Worm (Caenorhabditis elegans) whole organism, L4 larva: ENCODE measurements around the gene spe-27.

Source experiments
- F10B5.3 ChIP-seq: sonication (generic microtip); optimal IDR thresholded peaks from 2 replicates; lab custom pipeline; 2016; ENCODE audit warnings: mild to moderate bottlenecking, missing genetic modification characterization, missing compliant biosample characterization
- F37D6.2 ChIP-seq: sonication (generic microtip); optimal IDR thresholded peaks from 2 replicates; lab custom pipeline; 2016; ENCODE audit warnings: mild to moderate bottlenecking, missing genetic modification characterization, missing compliant biosample characterization
- F44E2.7 ChIP-seq: fragments of 200-800 bp; sonication (Bioruptor generic); IDR thresholded peaks from 2 replicates; pipeline ENCODE4 v2.1.2; 2022; ENCODE audit warnings: missing genetic modification characterization, missing compliant biosample characterization
- F49E8.2 ChIP-seq: sonication (generic microtip); optimal IDR thresholded peaks from 2 replicates; lab custom pipeline; 2016; ENCODE audit warnings: missing compliant biosample characterization, mild to moderate bottlenecking, missing genetic modification characterization, borderline replicate concordance
- R02D3.7 ChIP-seq: fragments of 150-350 bp; sonication (generic microtip); optimal IDR thresholded peaks from 3 replicates; lab custom pipeline; 2014; ENCODE audit warnings: missing biosample characterization, missing genetic modification characterization
- Y48G9A.11 ChIP-seq: fragments of 200-800 bp; sonication (Bioruptor generic); IDR thresholded peaks from 2 replicates; pipeline ENCODE4 v1.3.6; 2022; ENCODE audit warnings: missing genetic modification reagents, missing genetic modification characterization, missing compliant biosample characterization
- aly-2 ChIP-seq: sonication (generic microtip); optimal IDR thresholded peaks from 2 replicates; lab custom pipeline; 2018; ENCODE audit warnings: missing biosample characterization, missing genetic modification characterization
- attf-4 ChIP-seq: sonication (generic microtip); optimal IDR thresholded peaks from 3 replicates; lab custom pipeline; 2017; ENCODE audit warnings: missing biosample characterization, missing genetic modification characterization
- ceh-28 ChIP-seq: fragments of 150-350 bp; optimal IDR thresholded peaks from 2 replicates; lab custom pipeline; 2014; ENCODE audit warnings: missing biosample characterization, missing genetic modification reagents, missing genetic modification characterization
- ceh-32 ChIP-seq: sonication (generic microtip); optimal IDR thresholded peaks from 2 replicates; lab custom pipeline; 2016; ENCODE audit warnings: mild to moderate bottlenecking, missing genetic modification characterization, missing compliant biosample characterization; ENCODE audit not compliant: poor library complexity
- ceh-44 ChIP-seq: fragments of 200-800 bp; sonication (Bioruptor generic); IDR thresholded peaks from 2 replicates; pipeline ENCODE4 v1.3.6; 2022; ENCODE audit warnings: missing genetic modification reagents, missing genetic modification characterization, missing compliant biosample characterization
- ctbp-1 ChIP-seq: fragments of 200-800 bp; sonication (Bioruptor generic); IDR thresholded peaks from 2 replicates; pipeline ENCODE4 v1.3.6; 2022; ENCODE audit warnings: missing genetic modification reagents, missing genetic modification characterization, missing compliant biosample characterization
- daf-8 ChIP-seq: fragments of 200-800 bp; sonication (Bioruptor generic); IDR thresholded peaks from 2 replicates; pipeline ENCODE4 v1.3.6; 2022; ENCODE audit warnings: missing genetic modification characterization, missing compliant biosample characterization
- dpl-1 ChIP-seq: fragments of 150-350 bp; optimal IDR thresholded peaks from 2 replicates; lab custom pipeline; 2014; ENCODE audit warnings: missing biosample characterization, missing genetic modification reagents, missing genetic modification characterization
- fos-1 ChIP-seq: fragments of 150-350 bp; optimal IDR thresholded peaks from 2 replicates; lab custom pipeline; 2014; ENCODE audit warnings: missing biosample characterization, missing genetic modification characterization
- gei-8 ChIP-seq: fragments of 200-800 bp; sonication (Bioruptor generic); optimal IDR thresholded peaks from 2 replicates; lab custom pipeline; 2018; ENCODE audit warnings: mild to moderate bottlenecking, missing genetic modification characterization, missing compliant biosample characterization
- hif-1 ChIP-seq, 2 experiments: sonication (generic microtip); optimal IDR thresholded peaks; 2 replicates each; lab custom pipeline; 2016 to 2017; ENCODE audit warnings: missing compliant biosample characterization in 2 of 2, missing genetic modification characterization in 2 of 2, missing genetic modification reagents in 2 of 2, missing genotype in 2 of 2, mild to moderate bottlenecking in 1 of 2
- hlh-30 ChIP-seq: sonication (generic microtip); optimal IDR thresholded peaks from 2 replicates; lab custom pipeline; 2017; ENCODE audit warnings: antibody characterized with exemption, mild to moderate bottlenecking, missing genetic modification characterization, missing compliant biosample characterization; ENCODE audit not compliant: insufficient read depth
- lin-15B ChIP-seq: fragments of 150-350 bp; sonication (generic microtip); optimal IDR thresholded peaks from 3 replicates; lab custom pipeline; 2014; ENCODE audit warnings: missing biosample characterization, missing genetic modification characterization
- lin-29 ChIP-seq: fragments of 200-800 bp; sonication (Bioruptor generic); IDR thresholded peaks from 2 replicates; pipeline ENCODE4 v1.3.6; 2022; ENCODE audit warnings: missing genetic modification reagents, missing genetic modification characterization, missing compliant biosample characterization
- lin-38 ChIP-seq: fragments of 200-800 bp; sonication (Bioruptor generic); IDR thresholded peaks from 2 replicates; pipeline ENCODE4 v1.3.6; 2022; ENCODE audit warnings: missing genetic modification reagents, missing genetic modification characterization, missing compliant biosample characterization
- lsy-2 ChIP-seq, 2 experiments: fragments of 150-350 bp in 1 of 2; sonication (generic microtip) in 1 of 2; optimal IDR thresholded peaks; 2 replicates each; lab custom pipeline; 2014 to 2017; ENCODE audit warnings: missing biosample characterization in 2 of 2, missing genetic modification characterization in 2 of 2
- madf-5 ChIP-seq, 2 experiments: fragments of 200-800 bp; sonication (Bioruptor generic); IDR thresholded peaks; 2 replicates each; pipeline ENCODE4 v1.3.6; 2022; ENCODE audit warnings: missing compliant biosample characterization in 2 of 2, missing genetic modification characterization in 2 of 2
- mdt-29 ChIP-seq: fragments of 200-800 bp; sonication (Bioruptor generic); IDR thresholded peaks from 2 replicates; pipeline ENCODE4 v1.3.6; 2022; ENCODE audit warnings: missing genetic modification reagents, missing genetic modification characterization, missing compliant biosample characterization
- mep-1 ChIP-seq: fragments of 150-350 bp; sonication (generic microtip); optimal IDR thresholded peaks from 3 replicates; lab custom pipeline; 2014; ENCODE audit warnings: missing biosample characterization, missing genetic modification characterization
- mes-2 ChIP-seq: sonication (generic microtip); optimal IDR thresholded peaks from 2 replicates; lab custom pipeline; 2016; ENCODE audit warnings: missing genotype, mild to moderate bottlenecking, missing genetic modification characterization, missing compliant biosample characterization; ENCODE audit not compliant: poor library complexity, severe bottlenecking
- nhr-10 ChIP-seq: fragments of 150-350 bp; optimal IDR thresholded peaks from 2 replicates; lab custom pipeline; 2014; ENCODE audit warnings: missing biosample characterization, missing genetic modification characterization
- nhr-11 ChIP-seq: fragments of 150-350 bp; optimal IDR thresholded peaks from 2 replicates; lab custom pipeline; 2014; ENCODE audit warnings: missing biosample characterization, missing genetic modification characterization
- nhr-111 ChIP-seq: fragments of 200-800 bp; sonication (Bioruptor generic); optimal IDR thresholded peaks from 2 replicates; lab custom pipeline; 2018; ENCODE audit warnings: mild to moderate bottlenecking, missing genetic modification characterization, missing compliant biosample characterization
- nhr-237 ChIP-seq: sonication (generic microtip); optimal IDR thresholded peaks from 2 replicates; lab custom pipeline; 2017; ENCODE audit warnings: missing biosample characterization, missing genetic modification characterization
- nhr-41 ChIP-seq: fragments of 200-800 bp; sonication (Bioruptor generic); IDR thresholded peaks from 2 replicates; pipeline ENCODE4 v1.3.6; 2022; ENCODE audit warnings: missing genetic modification reagents, missing genetic modification characterization, missing compliant biosample characterization
- nhr-42 ChIP-seq: fragments of 200-800 bp; sonication (Bioruptor generic); IDR thresholded peaks from 2 replicates; pipeline ENCODE4 v1.3.6; 2022; ENCODE audit warnings: missing genetic modification characterization, missing compliant biosample characterization
- nhr-76 ChIP-seq: fragments of 150-350 bp; optimal IDR thresholded peaks from 2 replicates; lab custom pipeline; 2014; ENCODE audit warnings: missing biosample characterization, missing genetic modification characterization
- pha-4 ChIP-seq, 2 experiments: fragments of 150-350 bp in 1 of 2; fragments of 200-800 bp in 1 of 2; sonication (Bioruptor generic) in 1 of 2; IDR thresholded peaks in 1 of 2; optimal IDR thresholded peaks in 1 of 2; 2 replicates each; pipeline versions ENCODE4 v1.3.6 to Lab custom; 2014 to 2022; ENCODE audit warnings: missing genetic modification characterization in 2 of 2, missing genetic modification reagents in 2 of 2, missing biosample characterization in 1 of 2, missing compliant biosample characterization in 1 of 2
- saeg-2 ChIP-seq: fragments of 200-800 bp; sonication (Bioruptor generic); IDR thresholded peaks from 2 replicates; pipeline ENCODE4 v1.3.6; 2022; ENCODE audit warnings: missing genetic modification reagents, missing genetic modification characterization, missing compliant biosample characterization
- skn-1 ChIP-seq: fragments of 150-350 bp; optimal IDR thresholded peaks from 2 replicates; lab custom pipeline; 2014; ENCODE audit warnings: missing biosample characterization, missing genetic modification characterization
- snpc-1.2 ChIP-seq: fragments of 200-800 bp; sonication (Bioruptor generic); IDR thresholded peaks from 2 replicates; pipeline ENCODE4 v1.3.6; 2022; ENCODE audit warnings: missing genetic modification reagents, missing genetic modification characterization, missing compliant biosample characterization
- spr-3 ChIP-seq: fragments of 200-800 bp; sonication (Bioruptor generic); optimal IDR thresholded peaks from 2 replicates; lab custom pipeline; 2018; ENCODE audit warnings: mild to moderate bottlenecking, missing genetic modification characterization, missing compliant biosample characterization
- tag-97 ChIP-seq: fragments of 200-800 bp; sonication (Bioruptor generic); IDR thresholded peaks from 2 replicates; pipeline ENCODE4 v1.3.6; 2022; ENCODE audit warnings: missing genetic modification characterization, missing compliant biosample characterization
- unc-39 ChIP-seq: sonication (generic microtip); optimal IDR thresholded peaks from 2 replicates; lab custom pipeline; 2017; ENCODE audit warnings: missing biosample characterization, missing genetic modification characterization
- unc-62 ChIP-seq, 3 experiments: fragments of 150-350 bp in 1 of 3; sonication (generic microtip); optimal IDR thresholded peaks in 2 of 3; peaks in 1 of 3; 1 replicate in 1 of 3; 2 replicates in 2 of 3; lab custom pipeline; 2014 to 2017; ENCODE audit warnings: missing biosample characterization in 3 of 3, missing genetic modification characterization in 3 of 3, missing genetic modification reagents in 3 of 3, missing genotype in 1 of 3
- vab-7 ChIP-seq: fragments of 200-800 bp; sonication (Bioruptor generic); IDR thresholded peaks from 2 replicates; pipeline ENCODE4 v1.3.6; 2022; ENCODE audit warnings: missing genetic modification reagents, missing genetic modification characterization, missing compliant biosample characterization
- zip-11 ChIP-seq: fragments of 200-800 bp; sonication (Bioruptor generic); IDR thresholded peaks from 2 replicates; pipeline ENCODE4 v1.3.6; 2022; ENCODE audit warnings: missing genetic modification characterization, missing compliant biosample characterization

spe-27 gene

ce11 chrIV:5850765-5851377 lies 14.8 kb downstream of the spe-27 start:
- TF ChIP-seq snpc-1.2 (peak; percentile 59; the same call in 1 of the 2 replicates), lsy-2 (tag; optimal IDR thresholded peaks at IDR 0.05; lab: Kevin White, UChicago) (no peak), Y48G9A.11 (0 out of 2 replicates have a peak, but pooled peaks have one; percentile 9), lin-38 (GFP tag; lab: Robert Waterston, UW) (peak; percentile 32; the same call in 1 of the 2 replicates), F37D6.2 (tag; lab: Kevin White, UChicago) (no peak), unc-62 (GFP tag; optimal IDR thresholded peaks at IDR 0.05 in 1 of 2; lab: Kevin White, UChicago) (peak in 1 of 2 experiments; percentile 52), unc-62 (tag; optimal IDR thresholded peaks at IDR 0.05; lab: Kevin White, UChicago) (no peak), F49E8.2 (tag; lab: Kevin White, UChicago) (peak; percentile 58)

DNA sequence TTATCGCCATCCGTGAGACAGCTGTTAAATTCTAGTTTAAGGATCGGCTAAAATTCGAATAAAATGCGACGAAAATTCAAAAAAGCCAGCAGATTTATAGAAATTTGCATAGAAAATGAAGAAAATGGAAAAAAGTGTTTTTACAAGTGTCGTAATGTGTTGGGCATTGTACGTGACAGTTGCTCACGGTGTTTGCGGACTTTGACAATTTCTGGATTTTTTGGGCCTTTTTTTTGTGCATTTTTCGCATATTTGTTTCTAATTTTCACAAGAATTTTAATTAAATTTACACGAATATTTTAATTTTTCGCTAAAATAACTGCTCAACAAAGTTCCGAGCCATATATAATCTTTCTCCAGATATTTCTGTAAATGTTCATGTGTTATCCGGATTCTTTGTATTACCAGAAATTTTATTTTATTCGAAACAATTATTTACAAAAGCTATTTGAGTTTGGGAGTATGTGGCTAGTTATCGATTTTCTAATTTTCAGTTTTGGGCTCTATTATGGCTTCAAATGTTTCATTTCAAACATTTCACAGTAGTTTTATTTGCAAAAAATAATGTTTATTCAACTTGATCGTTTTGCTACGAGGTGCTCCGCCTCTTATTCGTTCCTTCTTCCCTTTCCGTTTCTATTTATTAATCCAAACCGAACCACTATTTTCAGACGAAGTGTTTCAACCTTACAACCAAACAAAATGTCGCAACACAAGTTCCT lies 17.6 kb downstream of the spe-27 start, which contains the start of gene sams-3:
Gene sams-3 (plus strand): TSS at position 672 of the 722 bp plus-strand sequence.
- no peak for TF ChIP-seq unc-39 (tag; lab: Kevin White, UChicago)
- no peak for TF ChIP-seq saeg-2 (GFP tag; lab: Robert Waterston, UW)
- peak; percentile 7 for TF ChIP-seq hlh-30
- no peak for TF ChIP-seq nhr-76 (tag; lab: Kevin White, UChicago)
- no peak for TF ChIP-seq lin-15B (tag; lab: Kevin White, UChicago)
- no peak for TF ChIP-seq spr-3 (GFP tag; lab: Kevin White, UChicago)
- no peak for TF ChIP-seq gei-8 (GFP tag; lab: Kevin White, UChicago)
- no peak for TF ChIP-seq ceh-32 (tag; lab: Kevin White, UChicago)
- TF ChIP-seq F44E2.7 (GFP tag; lab: Robert Waterston, UW), result no peak
- no peak for TF ChIP-seq madf-5 (GFP tag; IDR thresholded peaks at IDR 0.05; lab: Robert Waterston, UW)
- TF ChIP-seq ctbp-1 (GFP tag; lab: Robert Waterston, UW), result no peak
- no peak for TF ChIP-seq hif-1 (tag; optimal IDR thresholded peaks at IDR 0.05; lab: Kevin White, UChicago)
- TF ChIP-seq mep-1 (tag; lab: Kevin White, UChicago), result peak; percentile 36
- TF ChIP-seq daf-8 (GFP tag; lab: Robert Waterston, UW), result no peak
- TF ChIP-seq aly-2 (tag; lab: Kevin White, UChicago), result no peak
- no peak for TF ChIP-seq R02D3.7
- TF ChIP-seq F10B5.3, result no peak
- no peak for TF ChIP-seq pha-4 (GFP tag; IDR thresholded peaks at IDR 0.05; lab: Robert Waterston, UW)
- peak; percentile 25 for TF ChIP-seq pha-4 (tag; optimal IDR thresholded peaks at IDR 0.05; lab: Kevin White, UChicago)
- no peak for TF ChIP-seq nhr-10
- no peak for TF ChIP-seq unc-62 (GFP tag; optimal IDR thresholded peaks at IDR 0.05 in 1 of 2; lab: Kevin White, UChicago)
- no peak for TF ChIP-seq unc-62 (tag; optimal IDR thresholded peaks at IDR 0.05; lab: Kevin White, UChicago)
- peak; percentile 8; the same call in 1 of the 2 replicates for TF ChIP-seq lin-38 (GFP tag; lab: Robert Waterston, UW)
- no peak for TF ChIP-seq nhr-41 (GFP tag; lab: Robert Waterston, UW)
- no peak for TF ChIP-seq mdt-29
- no peak for TF ChIP-seq mes-2
- TF ChIP-seq nhr-11, result no peak
- no peak for TF ChIP-seq skn-1 (tag; lab: Kevin White, UChicago)
- TF ChIP-seq ceh-28 (tag; lab: Kevin White, UChicago), result no peak
- TF ChIP-seq nhr-237 (tag; lab: Kevin White, UChicago), result no peak
- TF ChIP-seq lsy-2 (tag; optimal IDR thresholded peaks at IDR 0.05; lab: Kevin White, UChicago), result peak in 1 of 2 experiments; percentile 64
- TF ChIP-seq attf-4 (tag; lab: Kevin White, UChicago), result no peak
- no peak for TF ChIP-seq lin-29 (GFP tag; lab: Robert Waterston, UW)
- no peak for TF ChIP-seq fos-1
- TF ChIP-seq snpc-1.2, result peak; percentile 62
- TF ChIP-seq vab-7 (GFP tag; lab: Robert Waterston, UW), result no peak
- no peak for TF ChIP-seq nhr-42
- no peak for TF ChIP-seq zip-11 (GFP tag; lab: Robert Waterston, UW)
- no peak for TF ChIP-seq nhr-111 (GFP tag; lab: Kevin White, UChicago)
- no peak for TF ChIP-seq tag-97
- TF ChIP-seq dpl-1 (GFP tag; lab: Kevin White, UChicago), result peak; percentile 57
- TF ChIP-seq ceh-44 (GFP tag; lab: Robert Waterston, UW), result no peak
